Worm (Caenorhabditis elegans) whole organism, mixed stage, embryonic: ENCODE results near the gene ccep-135.

Experiments used
- bed-3 ChIP-seq: fragments of 200-800 bp; sonication (Bioruptor generic); optimal IDR thresholded peaks from 3 replicates; lab custom pipeline; 2018; ENCODE audit warnings: mild to moderate bottlenecking, missing genetic modification characterization, moderate library complexity, missing compliant biosample characterization
- ceh-39 ChIP-seq: fragments of 150-350 bp; optimal IDR thresholded peaks from 2 replicates; lab custom pipeline; 2014; ENCODE audit warnings: missing biosample characterization, missing genetic modification characterization
- ceh-83 ChIP-seq: fragments of 200-800 bp; sonication (Bioruptor generic); optimal IDR thresholded peaks from 2 replicates; lab custom pipeline; 2018; ENCODE audit warnings: mild to moderate bottlenecking, missing genetic modification characterization, missing compliant biosample characterization
- ces-1 ChIP-seq: fragments of 150-350 bp; optimal IDR thresholded peaks from 2 replicates; lab custom pipeline; 2014; ENCODE audit warnings: missing biosample characterization, missing genetic modification reagents, missing genetic modification characterization
- drap-1 ChIP-seq: fragments of 200-800 bp; sonication (Bioruptor generic); optimal IDR thresholded peaks from 3 replicates; lab custom pipeline; 2018; ENCODE audit warnings: mild to moderate bottlenecking, missing genetic modification characterization, missing compliant biosample characterization
- elt-1 ChIP-seq: sonication (generic microtip); optimal IDR thresholded peaks from 2 replicates; lab custom pipeline; 2017; ENCODE audit warnings: missing genetic modification characterization, mild to moderate bottlenecking, missing compliant biosample characterization, antibody characterized with exemption, moderate library complexity, borderline replicate concordance; ENCODE audit not compliant: insufficient read depth
- elt-3 ChIP-seq: fragments of 150-350 bp; optimal IDR thresholded peaks from 2 replicates; lab custom pipeline; 2014; ENCODE audit warnings: missing biosample characterization, missing genetic modification characterization
- ham-2 ChIP-seq: fragments of 200-800 bp; sonication (Bioruptor generic); optimal IDR thresholded peaks from 2 replicates; lab custom pipeline; 2018; ENCODE audit warnings: mild to moderate bottlenecking, missing genetic modification characterization, missing compliant biosample characterization
- hlh-1 ChIP-seq: fragments of 150-350 bp; optimal IDR thresholded peaks from 2 replicates; lab custom pipeline; 2014; ENCODE audit warnings: missing biosample characterization, missing genetic modification reagents, missing genetic modification characterization
- lin-13 ChIP-seq: fragments of 150-350 bp; optimal IDR thresholded peaks from 2 replicates; lab custom pipeline; 2014; ENCODE audit warnings: missing biosample characterization, missing genetic modification characterization
- lin-32 ChIP-seq: fragments of 200-800 bp; sonication (Bioruptor generic); optimal IDR thresholded peaks from 2 replicates; lab custom pipeline; 2018; ENCODE audit warnings: mild to moderate bottlenecking, missing genetic modification characterization, missing compliant biosample characterization
- lsy-2 ChIP-seq: fragments of 150-350 bp; optimal IDR thresholded peaks from 2 replicates; lab custom pipeline; 2014; ENCODE audit warnings: missing biosample characterization, missing genetic modification characterization
- mab-5 ChIP-seq: fragments of 150-350 bp; optimal IDR thresholded peaks from 2 replicates; lab custom pipeline; 2014; ENCODE audit warnings: missing biosample characterization, missing genetic modification characterization
- mls-2 ChIP-seq: sonication (generic microtip); optimal IDR thresholded peaks from 2 replicates; lab custom pipeline; 2016; ENCODE audit warnings: mild to moderate bottlenecking, missing genetic modification characterization, moderate library complexity, missing compliant biosample characterization
- nhr-12 ChIP-seq: fragments of 150-350 bp; optimal IDR thresholded peaks from 2 replicates; lab custom pipeline; 2014; ENCODE audit warnings: missing biosample characterization, missing genetic modification characterization
- nhr-2 ChIP-seq: fragments of 150-350 bp; optimal IDR thresholded peaks from 2 replicates; lab custom pipeline; 2014; ENCODE audit warnings: missing biosample characterization, missing genetic modification characterization
- nhr-237 ChIP-seq: fragments of 150-350 bp; optimal IDR thresholded peaks from 2 replicates; lab custom pipeline; 2014; ENCODE audit warnings: missing biosample characterization, missing genetic modification characterization
- pha-4 ChIP-seq: fragments of 150-350 bp; optimal IDR thresholded peaks from 2 replicates; lab custom pipeline; 2018; ENCODE audit warnings: missing biosample characterization, missing genetic modification reagents, missing genetic modification characterization
- sem-2 ChIP-seq: fragments of 200-800 bp; sonication (Bioruptor generic); optimal IDR thresholded peaks from 2 replicates; lab custom pipeline; 2018; ENCODE audit warnings: mild to moderate bottlenecking, missing genetic modification characterization, missing compliant biosample characterization
- sptf-1 ChIP-seq: sonication (generic microtip); optimal IDR thresholded peaks from 2 replicates; lab custom pipeline; 2017; ENCODE audit warnings: mild to moderate bottlenecking, missing genetic modification characterization, moderate library complexity, missing compliant biosample characterization
- tbx-8 ChIP-seq: fragments of 200-800 bp; sonication (Bioruptor generic); optimal IDR thresholded peaks from 2 replicates; lab custom pipeline; 2018; ENCODE audit warnings: mild to moderate bottlenecking, missing genetic modification characterization, moderate library complexity, missing compliant biosample characterization
- unc-120 ChIP-seq: sonication (generic microtip); optimal IDR thresholded peaks from 2 replicates; lab custom pipeline; 2017; ENCODE audit warnings: missing genetic modification characterization, missing compliant biosample characterization; ENCODE audit not compliant: poor library complexity, severe bottlenecking
- unc-39 ChIP-seq: fragments of 150-350 bp; optimal IDR thresholded peaks from 2 replicates; lab custom pipeline; 2014; ENCODE audit warnings: missing biosample characterization, missing genetic modification characterization
- unc-62 ChIP-seq: fragments of 150-350 bp; optimal IDR thresholded peaks from 2 replicates; lab custom pipeline; 2014; ENCODE audit warnings: missing biosample characterization, missing genetic modification reagents, missing genetic modification characterization
- zip-8 ChIP-seq: fragments of 150-350 bp; optimal IDR thresholded peaks from 2 replicates; lab custom pipeline; 2014; ENCODE audit warnings: missing biosample characterization, missing genetic modification characterization

The ccep-135 gene

ce11 chrIII:3138087-3138486 is 46.4 kb downstream of the ccep-135 start:
- TF ChIP-seq ces-1 (GFP tag; lab: Kevin White, UChicago) (peak; percentile 51), zip-8 (no peak)
- TF ChIP-seq, all 35 proteins: peak for 1

ce11 chrIII:3139144-3139543 is 47.5 kb downstream of the ccep-135 start, which contains the start of gene mec-12:
TSS of gene mec-12 (minus strand) at chrIII:3139234.
- TF ChIP-seq ceh-39 (tag; lab: Kevin White, UChicago) (no peak), bed-3 (GFP tag; lab: Kevin White, UChicago) (no peak), nhr-2 (no peak), ces-1 (GFP tag; lab: Kevin White, UChicago) (peak; percentile 61), nhr-12 (tag; lab: Kevin White, UChicago) (no peak)
- TF ChIP-seq, all 35 proteins: peak for 1

ce11 chrIII:3140227-3140626 is 48.6 kb downstream of the ccep-135 start:
- peak; percentile 62 for TF ChIP-seq lsy-2
- TF ChIP-seq unc-120 (tag; lab: Kevin White, UChicago): no peak

- TF ChIP-seq sem-2: no peak
- no peak for TF ChIP-seq drap-1 (GFP tag; lab: Kevin White, UChicago)
- no peak for TF ChIP-seq tbx-8 (GFP tag; lab: Kevin White, UChicago)
- no peak for TF ChIP-seq lin-32 (GFP tag; lab: Kevin White, UChicago)
- TF ChIP-seq hlh-1 (tag; lab: Kevin White, UChicago): no peak
- no peak for TF ChIP-seq ces-1 (GFP tag; lab: Kevin White, UChicago)
- TF ChIP-seq ceh-39 (tag; lab: Kevin White, UChicago): no peak
- TF ChIP-seq zip-8: no peak
- no peak for TF ChIP-seq ham-2 (GFP tag; lab: Kevin White, UChicago)
- TF ChIP-seq lin-13 (tag; lab: Kevin White, UChicago): no peak
- TF ChIP-seq nhr-237 (tag; lab: Kevin White, UChicago): no peak
- no peak for TF ChIP-seq unc-39 (tag; lab: Kevin White, UChicago)
- no peak for TF ChIP-seq sptf-1 (tag; lab: Kevin White, UChicago)
- no peak for TF ChIP-seq mls-2
- TF ChIP-seq unc-62 (GFP tag; lab: Kevin White, UChicago): no peak
- TF ChIP-seq, all 35 proteins: peak for 0
Observed at ce11 chrIII:3142078-3142477, 50.4 kb downstream of the ccep-135 start.

ce11 chrIII:3143657-3144056 is 52.0 kb downstream of the ccep-135 start, which contains the start of gene C44B11.4:
TSS of gene C44B11.4 (minus strand) at chrIII:3143757.
- no peak for TF ChIP-seq mab-5 (tag; lab: Kevin White, UChicago)
- TF ChIP-seq unc-39 (tag; lab: Kevin White, UChicago): no peak
- TF ChIP-seq sptf-1 (tag; lab: Kevin White, UChicago): no peak
- no peak for TF ChIP-seq elt-3 (tag; lab: Kevin White, UChicago)
- TF ChIP-seq zip-8: no peak
- no peak for TF ChIP-seq ceh-39 (tag; lab: Kevin White, UChicago)
- TF ChIP-seq sem-2: no peak
- TF ChIP-seq elt-1 (tag; lab: Kevin White, UChicago): no peak
- TF ChIP-seq lin-13 (tag; lab: Kevin White, UChicago): no peak
- TF ChIP-seq unc-62 (GFP tag; lab: Kevin White, UChicago): no peak
- no peak for TF ChIP-seq hlh-1 (tag; lab: Kevin White, UChicago)
- no peak for TF ChIP-seq drap-1 (GFP tag; lab: Kevin White, UChicago)
- TF ChIP-seq ceh-83 (GFP tag; lab: Kevin White, UChicago): no peak
- no peak for TF ChIP-seq pha-4 (tag; lab: Kevin White, UChicago)
